Worm (Caenorhabditis elegans) whole organism, L1 larva: ENCODE results near the gene lipl-4.

Source experiments
- C34B4.2 ChIP-seq: sonication (generic microtip); optimal IDR thresholded peaks from 2 replicates; lab custom pipeline; 2017; ENCODE audit warnings: mild to moderate bottlenecking, missing genetic modification characterization, missing compliant biosample characterization
- alr-1 ChIP-seq: fragments of 200-800 bp; sonication (Bioruptor generic); optimal IDR thresholded peaks from 2 replicates; lab custom pipeline; 2018; ENCODE audit warnings: borderline replicate concordance, mild to moderate bottlenecking, missing genetic modification characterization, missing compliant biosample characterization
- blmp-1 ChIP-seq: fragments of 150-350 bp; optimal IDR thresholded peaks from 2 replicates; lab custom pipeline; 2014; ENCODE audit warnings: missing biosample characterization, missing genetic modification characterization
- ceh-63 ChIP-seq: fragments of 200-800 bp; sonication (Bioruptor generic); optimal IDR thresholded peaks from 2 replicates; lab custom pipeline; 2018; ENCODE audit warnings: mild to moderate bottlenecking, missing genetic modification characterization, missing compliant biosample characterization
- ceh-82 ChIP-seq, 3 experiments: fragments of 150-350 bp in 1 of 3; sonication (generic microtip) in 2 of 3; optimal IDR thresholded peaks; 2 replicates each; lab custom pipeline; 2014 to 2017; ENCODE audit warnings: missing biosample characterization in 3 of 3, missing genetic modification characterization in 3 of 3
- ceh-90 ChIP-seq: sonication (generic microtip); optimal IDR thresholded peaks from 2 replicates; lab custom pipeline; 2016; ENCODE audit warnings: missing genetic modification characterization, missing compliant biosample characterization
- efl-1 ChIP-seq, 4 experiments: fragments of 150-350 bp; optimal IDR thresholded peaks in 3 of 4; peaks in 1 of 4; 1 replicate in 1 of 4; 2 replicates in 3 of 4; lab custom pipeline; 2014; ENCODE audit warnings: missing biosample characterization in 2 of 4, missing genetic modification characterization in 2 of 4, missing genetic modification reagents in 2 of 4
- egl-13 ChIP-seq: sonication (generic microtip); optimal IDR thresholded peaks from 2 replicates; lab custom pipeline; 2016; ENCODE audit warnings: missing genotype, missing genetic modification reagents, missing genetic modification characterization, missing compliant biosample characterization
- egl-27 ChIP-seq, 2 experiments: fragments of 150-350 bp in 1 of 2; sonication (generic microtip); optimal IDR thresholded peaks; 3 replicates each; lab custom pipeline; 2017 to 2018; ENCODE audit warnings: missing biosample characterization in 2 of 2, missing genetic modification characterization in 2 of 2, missing genetic modification reagents in 2 of 2
- elt-3 ChIP-seq, 6 experiments: fragments of 150-350 bp in 1 of 6; sonication (generic microtip); optimal IDR thresholded peaks; 2 replicates each; lab custom pipeline; 2017 to 2018; ENCODE audit warnings: missing biosample characterization in 6 of 6, missing genetic modification characterization in 6 of 6, inconsistent platforms in 1 of 6
- ets-5 ChIP-seq: fragments of 200-800 bp; sonication (Bioruptor generic); IDR thresholded peaks from 2 replicates; pipeline ENCODE4 v1.3.6; 2022; ENCODE audit warnings: missing genetic modification characterization, missing compliant biosample characterization
- fkh-10 ChIP-seq: sonication (generic microtip); optimal IDR thresholded peaks from 2 replicates; lab custom pipeline; 2017; ENCODE audit warnings: missing biosample characterization, missing genetic modification reagents, missing genetic modification characterization
- grh-1 ChIP-seq: fragments of 200-800 bp; sonication (Bioruptor generic); IDR thresholded peaks from 2 replicates; pipeline ENCODE4 v1.3.6; 2022; ENCODE audit warnings: missing genetic modification reagents, missing genetic modification characterization, missing compliant biosample characterization
- jun-1 ChIP-seq: fragments of 150-350 bp; optimal IDR thresholded peaks from 2 replicates; lab custom pipeline; 2014; ENCODE audit warnings: missing biosample characterization, missing genetic modification reagents, missing genetic modification characterization
- lin-13 ChIP-seq: fragments of 150-350 bp; optimal IDR thresholded peaks from 2 replicates; lab custom pipeline; 2014; ENCODE audit warnings: missing biosample characterization, missing genetic modification reagents, missing genetic modification characterization
- lin-14 ChIP-seq: fragments of 200-800 bp; sonication (Bioruptor generic); optimal IDR thresholded peaks from 2 replicates; lab custom pipeline; 2018; ENCODE audit warnings: mild to moderate bottlenecking, missing genetic modification characterization, moderate library complexity, missing compliant biosample characterization
- lin-35 ChIP-seq, 2 experiments: fragments of 150-350 bp; optimal IDR thresholded peaks; 2 replicates each; lab custom pipeline; 2014; ENCODE audit warnings: missing biosample characterization in 2 of 2, missing genetic modification characterization in 2 of 2, missing genetic modification reagents in 2 of 2
- lir-3 ChIP-seq: sonication (generic microtip); optimal IDR thresholded peaks from 2 replicates; lab custom pipeline; 2016; ENCODE audit warnings: mild to moderate bottlenecking, missing genetic modification characterization, moderate library complexity, missing compliant biosample characterization; ENCODE audit not compliant: poor library complexity
- lsy-2 ChIP-seq, 2 experiments: fragments of 150-350 bp; optimal IDR thresholded peaks; 2 replicates each; lab custom pipeline; 2014; ENCODE audit warnings: missing biosample characterization in 2 of 2, missing genetic modification characterization in 2 of 2
- mdl-1 ChIP-seq, 2 experiments: fragments of 150-350 bp; optimal IDR thresholded peaks; 2 replicates each; lab custom pipeline; 2014 to 2017; ENCODE audit warnings: missing biosample characterization in 2 of 2, missing genetic modification characterization in 2 of 2, inconsistent platforms in 1 of 2
- mep-1 ChIP-seq: fragments of 150-350 bp; optimal IDR thresholded peaks from 2 replicates; lab custom pipeline; 2014; ENCODE audit warnings: missing biosample characterization, missing genetic modification characterization
- nhr-12 ChIP-seq: sonication (generic microtip); optimal IDR thresholded peaks from 2 replicates; lab custom pipeline; 2017; ENCODE audit warnings: missing biosample characterization, missing genetic modification characterization
- nhr-19 ChIP-seq: fragments of 200-800 bp; sonication (Bioruptor generic); conservative IDR thresholded peaks from 2 replicates; pipeline ENCODE4 v1.3.6; 2022; ENCODE audit warnings: missing genetic modification characterization, missing compliant biosample characterization
- nhr-20 ChIP-seq: sonication (generic microtip); optimal IDR thresholded peaks from 2 replicates; lab custom pipeline; 2016; ENCODE audit warnings: mild to moderate bottlenecking, missing genetic modification characterization, missing compliant biosample characterization
- nhr-47 ChIP-seq: sonication (generic microtip); optimal IDR thresholded peaks from 2 replicates; lab custom pipeline; 2016; ENCODE audit warnings: mild to moderate bottlenecking, missing genetic modification characterization, moderate library complexity, missing compliant biosample characterization
- nhr-71 ChIP-seq: sonication (generic microtip); optimal IDR thresholded peaks from 2 replicates; lab custom pipeline; 2016; ENCODE audit warnings: mild to moderate bottlenecking, missing genetic modification characterization, moderate library complexity, missing compliant biosample characterization
- nhr-77 ChIP-seq: fragments of 150-350 bp; optimal IDR thresholded peaks from 2 replicates; lab custom pipeline; 2014; ENCODE audit warnings: missing biosample characterization, missing genetic modification characterization
- nhr-85 ChIP-seq: sonication (generic microtip); peaks from one replicate; lab custom pipeline; 2016; ENCODE audit warnings: missing genetic modification characterization, inconsistent platforms, missing compliant biosample characterization
- nhr-90 ChIP-seq: sonication (generic microtip); optimal IDR thresholded peaks from 2 replicates; lab custom pipeline; 2016; ENCODE audit warnings: mild to moderate bottlenecking, missing genetic modification characterization, missing compliant biosample characterization; ENCODE audit not compliant: poor library complexity
- pag-3 ChIP-seq: sonication (generic microtip); optimal IDR thresholded peaks from 2 replicates; lab custom pipeline; 2017; ENCODE audit warnings: missing genetic modification characterization, mild to moderate bottlenecking, missing compliant biosample characterization, antibody characterized with exemption, borderline replicate concordance; ENCODE audit not compliant: insufficient read depth
- snu-23 ChIP-seq: sonication (generic microtip); optimal IDR thresholded peaks from 2 replicates; lab custom pipeline; 2016; ENCODE audit warnings: missing genetic modification characterization, missing compliant biosample characterization
- sptf-1 ChIP-seq: fragments of 150-350 bp; optimal IDR thresholded peaks from 2 replicates; lab custom pipeline; 2014; ENCODE audit warnings: missing biosample characterization, missing genetic modification characterization
- tbx-2 ChIP-seq: sonication (generic microtip); optimal IDR thresholded peaks from 2 replicates; lab custom pipeline; 2016; ENCODE audit warnings: missing genetic modification characterization, missing compliant biosample characterization
- unc-62 ChIP-seq: fragments of 150-350 bp; optimal IDR thresholded peaks from 2 replicates; lab custom pipeline; 2014; ENCODE audit warnings: missing biosample characterization, missing genetic modification reagents, missing genetic modification characterization
- unc-98 ChIP-seq: fragments of 200-800 bp; sonication (Bioruptor generic); IDR thresholded peaks from 2 replicates; pipeline ENCODE4 v1.3.6; 2022; ENCODE audit warnings: missing genetic modification characterization, missing compliant biosample characterization
- vab-15 ChIP-seq: sonication (generic microtip); optimal IDR thresholded peaks from 2 replicates; lab custom pipeline; 2017; ENCODE audit warnings: missing genotype, mild to moderate bottlenecking, missing genetic modification characterization, missing compliant biosample characterization

Gene lipl-4

ce11 chrV:6549871-6550270 is at the start of gene lipl-4:
Gene lipl-4, plus strand, starts transcription at chrV:6550171.
- TF ChIP-seq nhr-12 (tag; lab: Kevin White, UChicago) (no peak), egl-27 (tag; optimal IDR thresholded peaks at IDR 0.05; lab: Kevin White, UChicago) (no peak), ets-5 (GFP tag; lab: Robert Waterston, UW) (no peak), mdl-1 (tag; optimal IDR thresholded peaks at IDR 0.05; lab: Kevin White, UChicago) (no peak), elt-3 (tag; optimal IDR thresholded peaks at IDR 0.05; lab: Kevin White, UChicago) (no peak), sptf-1 (tag; lab: Kevin White, UChicago) (no peak), unc-62 (GFP tag; lab: Kevin White, UChicago) (no peak), ceh-90 (tag; lab: Kevin White, UChicago) (no peak)

- TF ChIP-seq blmp-1 (tag; lab: Kevin White, UChicago) (peak; percentile 80), nhr-85 (tag; lab: Kevin White, UChicago) (peak; percentile 91), lin-14 (GFP tag; lab: Kevin White, UChicago) (peak; percentile 69), nhr-20 (peak; percentile 74), mep-1 (tag; lab: Kevin White, UChicago) (peak; percentile 12), elt-3 (tag; optimal IDR thresholded peaks at IDR 0.05; lab: Kevin White, UChicago) (peak in 4 of 6 experiments; percentile 11 to 86 (median 61)), efl-1 (optimal IDR thresholded peaks at IDR 0.05; lab: Kevin White, UChicago) (no peak), efl-1 (GFP tag; optimal IDR thresholded peaks at IDR 0.05 in 1 of 2; lab: Kevin White, UChicago) (peak in 1 of 2 experiments; percentile 94), sptf-1 (tag; lab: Kevin White, UChicago) (no peak), vab-15 (tag; lab: Kevin White, UChicago) (no peak), unc-98 (GFP tag; lab: Robert Waterston, UW) (no peak), nhr-19 (GFP tag; lab: Robert Waterston, UW) (peak; percentile 32; the same call in 1 of the 2 replicates), C34B4.2 (tag; lab: Kevin White, UChicago) (no peak), nhr-71 (tag; lab: Kevin White, UChicago) (peak; percentile 64), pag-3 (tag; lab: Kevin White, UChicago) (peak; percentile 32), snu-23 (GFP tag; lab: Kevin White, UChicago) (peak; percentile 42), ceh-90 (tag; lab: Kevin White, UChicago) (no peak), lin-35 (GFP tag; optimal IDR thresholded peaks at IDR 0.05; lab: Kevin White, UChicago) (peak in 1 of 2 experiments; percentile 55), lsy-2 (tag; optimal IDR thresholded peaks at IDR 0.05; lab: Kevin White, UChicago) (peak in 1 of 2 experiments; percentile 49), tbx-2 (tag; lab: Kevin White, UChicago) (peak; percentile 18), grh-1 (GFP tag; lab: Robert Waterston, UW) (peak; percentile 6; the same call in 1 of the 2 replicates)
These were observed 46.8 kb upstream of the lipl-4 start for ce11 chrV:6503158-6503557.

ce11 chrV:6504131-6504827 is 45.7 kb upstream of the lipl-4 start, which contains the start of gene moc-2:
Gene moc-2, minus strand, starts transcription at chrV:6504181.
- TF ChIP-seq nhr-85 (tag; lab: Kevin White, UChicago) (peak; percentile 56), jun-1 (tag; lab: Kevin White, UChicago) (no peak), lsy-2 (tag; optimal IDR thresholded peaks at IDR 0.05; lab: Kevin White, UChicago) (peak in 1 of 2 experiments; percentile 17), elt-3 (tag; optimal IDR thresholded peaks at IDR 0.05; lab: Kevin White, UChicago) (peak in 2 of 6 experiments; percentile 11 to 55), blmp-1 (tag; lab: Kevin White, UChicago) (peak; percentile 83), ceh-63 (no peak)
- TF ChIP-seq, all 84 proteins: peak for 4

ce11 chrV:6505339-6505811 is 44.6 kb upstream of the lipl-4 start, which contains the start of gene W01A11.7:
Gene W01A11.7, minus strand, starts transcription at chrV:6505389.
- peak in 1 of 3 experiments; percentile 10 for TF ChIP-seq ceh-82 (tag; optimal IDR thresholded peaks at IDR 0.05; lab: Kevin White, UChicago)
- TF ChIP-seq efl-1 (optimal IDR thresholded peaks at IDR 0.05; lab: Kevin White, UChicago): peak in 1 of 2 experiments; percentile 9
- peak in 1 of 2 experiments; percentile 92 for TF ChIP-seq efl-1 (GFP tag; optimal IDR thresholded peaks at IDR 0.05 in 1 of 2; lab: Kevin White, UChicago)
- TF ChIP-seq snu-23 (GFP tag; lab: Kevin White, UChicago): peak; percentile 84
- peak; percentile 99 for TF ChIP-seq nhr-85 (tag; lab: Kevin White, UChicago)
- TF ChIP-seq alr-1 (tag; lab: Kevin White, UChicago): no peak
- peak in 1 of 2 experiments; percentile 63 for TF ChIP-seq lin-35 (GFP tag; optimal IDR thresholded peaks at IDR 0.05; lab: Kevin White, UChicago)
- TF ChIP-seq nhr-19 (GFP tag; lab: Robert Waterston, UW): peak; percentile 69
- TF ChIP-seq pag-3 (tag; lab: Kevin White, UChicago): no peak
- TF ChIP-seq tbx-2 (tag; lab: Kevin White, UChicago): peak; percentile 72
- TF ChIP-seq nhr-20: peak; percentile 93
- TF ChIP-seq nhr-77 (tag; lab: Kevin White, UChicago): no peak
- TF ChIP-seq blmp-1 (tag; lab: Kevin White, UChicago): peak; percentile 85
- peak in 1 of 2 experiments; percentile 83 for TF ChIP-seq mdl-1 (tag; optimal IDR thresholded peaks at IDR 0.05; lab: Kevin White, UChicago)
- TF ChIP-seq vab-15 (tag; lab: Kevin White, UChicago): peak; percentile 16
- no peak for TF ChIP-seq C34B4.2 (tag; lab: Kevin White, UChicago)
- TF ChIP-seq nhr-71 (tag; lab: Kevin White, UChicago): peak; percentile 90
- TF ChIP-seq nhr-90 (tag; lab: Kevin White, UChicago): peak; percentile 82
- peak; percentile 82 for TF ChIP-seq lin-14 (GFP tag; lab: Kevin White, UChicago)
- peak; percentile 8 to 47 for TF ChIP-seq lsy-2 (tag; optimal IDR thresholded peaks at IDR 0.05; lab: Kevin White, UChicago)
- peak; percentile 45 for TF ChIP-seq nhr-47 (tag; lab: Kevin White, UChicago)
- TF ChIP-seq fkh-10 (GFP tag; lab: Kevin White, UChicago): no peak
- TF ChIP-seq mep-1 (tag; lab: Kevin White, UChicago): peak; percentile 52
- peak; percentile 64 for TF ChIP-seq grh-1 (GFP tag; lab: Robert Waterston, UW)
- peak; percentile 37 for TF ChIP-seq lin-13 (GFP tag; lab: Kevin White, UChicago)
- peak; percentile 13 for TF ChIP-seq lir-3
- no peak for TF ChIP-seq egl-13 (tag; lab: Kevin White, UChicago)
